Worm (Caenorhabditis elegans): ENCODE data around the gene nlp-56.

The nlp-56 gene

DNA sequence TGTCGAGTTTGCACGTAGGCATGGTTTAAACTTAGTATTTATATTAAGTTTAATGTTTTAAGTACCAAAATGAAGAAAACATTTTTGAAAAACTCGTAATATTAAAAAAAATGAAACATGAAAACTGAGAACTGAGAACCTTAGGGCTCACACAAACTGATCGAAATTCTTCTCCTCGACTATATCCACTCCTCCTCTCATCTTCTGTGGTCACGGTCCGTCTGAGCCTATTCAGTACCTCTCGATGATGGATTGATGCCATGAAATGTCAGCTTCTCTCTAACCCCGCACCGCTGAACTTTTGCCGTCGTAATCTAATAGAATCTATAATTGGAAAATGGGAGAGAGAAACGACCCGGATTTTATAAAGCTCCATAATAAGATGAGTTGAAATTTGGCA is at the start of gene nlp-56:
Gene nlp-56 (minus strand): TSS at position 257 of the 400 bp plus-strand sequence.
- TF ChIP-seq klf-2 (GFP tag; conservative IDR thresholded peaks at IDR 0.05) (no peak), tab-1 (GFP tag; IDR thresholded peaks at IDR 0.05) (no peak), ztf-23 (GFP tag; IDR thresholded peaks at IDR 0.05) (no peak), ref-1 (GFP tag; conservative IDR thresholded peaks at IDR 0.05) (no peak), cog-1 (tag; optimal IDR thresholded peaks at IDR 0.05) (no peak)

DNA sequence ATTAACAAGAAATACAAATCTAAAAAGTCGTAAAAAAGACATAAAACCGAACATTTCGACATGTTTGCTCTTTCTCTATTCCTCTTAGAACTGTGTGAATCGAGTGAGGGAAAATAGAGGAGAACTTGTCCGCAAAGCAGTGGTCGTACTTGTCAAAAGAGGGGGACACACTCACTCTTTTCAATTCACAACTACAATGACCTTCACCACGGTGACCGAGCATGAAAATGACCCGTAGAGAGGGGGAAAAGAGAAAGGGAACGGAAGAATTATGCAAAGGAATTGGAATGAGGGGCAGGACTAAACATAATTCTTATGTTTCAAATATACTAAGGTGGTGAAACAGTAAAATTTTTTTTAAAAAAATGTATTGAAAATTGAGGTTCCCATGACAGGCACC is 49.0 kb upstream of the nlp-56 start:
- no peak for TF ChIP-seq flt-1 (GFP tag; IDR thresholded peaks at IDR 0.05)
- no peak for TF ChIP-seq med-1 (GFP tag; optimal IDR thresholded peaks at IDR 0.05; ENCODE audit: insufficient read depth)
- TF ChIP-seq ztf-23 (GFP tag; IDR thresholded peaks at IDR 0.05), result no peak
- no peak for TF ChIP-seq tab-1 (GFP tag; IDR thresholded peaks at IDR 0.05)
- TF ChIP-seq T22C8.4 (GFP tag; IDR thresholded peaks at IDR 0.05), result no peak
- TF ChIP-seq klf-2 (GFP tag; conservative IDR thresholded peaks at IDR 0.05), result no peak
- TF ChIP-seq cog-1 (tag; optimal IDR thresholded peaks at IDR 0.05), result no peak
- TF ChIP-seq ref-1 (GFP tag; conservative IDR thresholded peaks at IDR 0.05), result no peak
- no peak for TF ChIP-seq ztf-29 (GFP tag; IDR thresholded peaks at IDR 0.05)

DNA sequence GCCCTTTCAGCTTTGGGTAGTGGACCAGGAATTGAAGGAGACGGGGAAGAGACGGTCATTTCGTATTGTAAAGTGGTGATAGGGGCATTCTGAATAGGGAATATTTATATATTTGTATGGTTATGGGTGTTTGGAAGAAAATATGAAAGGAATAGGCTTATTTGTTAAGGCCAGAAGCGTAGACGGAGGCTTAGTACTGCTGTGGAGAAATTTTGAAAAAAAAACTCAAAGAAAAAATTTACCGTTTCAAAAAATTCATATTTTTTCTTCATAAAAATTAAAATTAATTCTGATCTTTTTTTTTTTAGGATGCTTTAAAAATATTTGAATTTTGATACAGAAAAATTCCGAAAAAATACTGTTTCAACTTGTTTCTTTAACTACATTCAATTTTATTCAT is 44.5 kb upstream of the nlp-56 start, which contains the start of gene hhat-2:
Gene hhat-2 (minus strand): TSS at position 101 of the 400 bp plus-strand sequence.
- TF ChIP-seq ztf-29 (GFP tag; IDR thresholded peaks at IDR 0.05) (no peak), T22C8.4 (GFP tag; IDR thresholded peaks at IDR 0.05) (no peak), med-1 (GFP tag; optimal IDR thresholded peaks at IDR 0.05; ENCODE audit: insufficient read depth) (no peak), tab-1 (GFP tag; IDR thresholded peaks at IDR 0.05) (no peak), flt-1 (GFP tag; IDR thresholded peaks at IDR 0.05) (no peak), klf-2 (GFP tag; conservative IDR thresholded peaks at IDR 0.05) (no peak), cog-1 (tag; optimal IDR thresholded peaks at IDR 0.05) (no peak), ref-1 (GFP tag; conservative IDR thresholded peaks at IDR 0.05) (no peak), ztf-23 (GFP tag; IDR thresholded peaks at IDR 0.05) (no peak)

DNA sequence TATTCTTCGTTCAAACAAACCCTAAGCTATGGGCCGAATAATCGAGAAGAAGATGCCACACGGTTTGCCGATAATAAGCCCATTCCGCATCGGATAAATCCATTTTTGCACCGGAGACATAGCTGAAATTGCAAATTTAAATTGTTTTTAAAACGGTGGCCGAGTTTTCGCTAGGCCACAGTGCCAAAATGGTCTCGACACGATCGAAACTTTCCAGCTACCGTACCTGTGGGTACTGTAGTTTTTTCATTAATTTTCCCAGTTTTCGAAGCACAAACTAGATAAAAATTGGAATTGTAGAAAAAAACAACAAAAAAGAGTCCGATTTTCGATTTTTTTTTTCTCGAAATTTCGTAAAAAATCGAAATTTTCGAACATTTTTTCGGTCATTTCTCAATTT is 43.7 kb upstream of the nlp-56 start:
- TF ChIP-seq ztf-23 (GFP tag; IDR thresholded peaks at IDR 0.05) (no peak), T22C8.4 (GFP tag; IDR thresholded peaks at IDR 0.05) (no peak), med-1 (GFP tag; optimal IDR thresholded peaks at IDR 0.05; ENCODE audit: insufficient read depth) (no peak), ztf-29 (GFP tag; IDR thresholded peaks at IDR 0.05) (no peak), klf-2 (GFP tag; conservative IDR thresholded peaks at IDR 0.05) (no peak), ref-1 (GFP tag; conservative IDR thresholded peaks at IDR 0.05) (no peak), cog-1 (tag; optimal IDR thresholded peaks at IDR 0.05) (no peak), flt-1 (GFP tag; IDR thresholded peaks at IDR 0.05) (no peak), tab-1 (GFP tag; IDR thresholded peaks at IDR 0.05) (no peak)

DNA sequence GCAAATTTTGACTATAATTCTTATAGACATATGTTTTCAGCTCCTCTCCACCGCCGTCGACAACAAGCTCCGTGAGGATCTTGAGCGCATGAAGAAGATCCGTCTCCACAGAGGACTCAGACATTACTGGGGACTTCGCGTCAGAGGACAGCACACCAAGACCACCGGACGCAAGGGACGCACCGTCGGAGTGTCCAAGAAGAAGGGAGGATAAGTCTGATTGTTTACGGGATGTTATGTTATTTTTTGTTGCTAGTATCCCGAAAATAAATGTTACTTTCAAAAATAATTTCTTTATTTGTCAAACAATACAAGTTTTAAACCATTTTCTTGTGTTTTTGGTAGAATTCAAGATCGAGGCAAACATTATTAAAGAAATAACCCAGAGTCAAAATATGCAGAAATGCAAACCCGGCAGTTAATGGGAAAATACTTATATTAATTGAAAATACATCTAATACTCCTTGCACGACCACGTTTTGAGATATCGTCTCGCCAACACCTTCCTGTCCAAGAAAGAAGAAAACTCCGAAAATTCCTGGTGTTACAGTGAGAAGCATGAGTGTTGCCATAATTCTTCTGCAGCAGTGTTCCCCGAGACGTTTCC is 41.7 kb upstream of the nlp-56 start:
- no peak for TF ChIP-seq ref-1 (GFP tag; conservative IDR thresholded peaks at IDR 0.05)
- no peak for TF ChIP-seq klf-2 (GFP tag; conservative IDR thresholded peaks at IDR 0.05)
- TF ChIP-seq T22C8.4 (GFP tag; IDR thresholded peaks at IDR 0.05), result no peak
- no peak for TF ChIP-seq ztf-29 (GFP tag; IDR thresholded peaks at IDR 0.05)
- TF ChIP-seq tab-1 (GFP tag; IDR thresholded peaks at IDR 0.05), result no peak
- TF ChIP-seq flt-1 (GFP tag; IDR thresholded peaks at IDR 0.05), result no peak
- TF ChIP-seq med-1 (GFP tag; optimal IDR thresholded peaks at IDR 0.05; ENCODE audit: insufficient read depth), result no peak
- TF ChIP-seq cog-1 (tag; optimal IDR thresholded peaks at IDR 0.05), result no peak
- TF ChIP-seq ztf-23 (GFP tag; IDR thresholded peaks at IDR 0.05), result no peak

DNA sequence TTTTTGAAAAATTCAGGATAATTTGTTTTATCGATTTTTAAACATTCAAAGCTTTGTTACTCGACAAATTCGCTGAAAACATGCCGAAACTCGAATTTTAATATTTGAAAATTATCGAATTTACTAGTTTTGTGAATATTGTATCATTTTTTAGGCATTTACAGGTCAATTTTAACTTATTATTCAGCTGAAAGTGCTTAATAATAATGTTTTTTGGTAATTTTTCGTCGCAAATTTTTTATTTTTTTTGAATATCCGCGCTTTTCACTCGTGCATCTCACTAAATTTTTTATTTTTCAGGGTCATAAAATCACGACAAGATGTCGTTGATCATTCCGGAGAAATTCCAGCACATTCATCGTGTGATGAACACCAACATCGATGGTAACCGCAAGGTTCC is 40.8 kb upstream of the nlp-56 start, which contains the start of gene rps-18:
Gene rps-18 (plus strand): TSS at position 301 of the 400 bp plus-strand sequence.
- TF ChIP-seq med-1 (GFP tag; optimal IDR thresholded peaks at IDR 0.05; ENCODE audit: insufficient read depth), result no peak
- no peak for TF ChIP-seq T22C8.4 (GFP tag; IDR thresholded peaks at IDR 0.05)
- no peak for TF ChIP-seq ztf-29 (GFP tag; IDR thresholded peaks at IDR 0.05)
- TF ChIP-seq cog-1 (tag; optimal IDR thresholded peaks at IDR 0.05), result no peak
- TF ChIP-seq tab-1 (GFP tag; IDR thresholded peaks at IDR 0.05), result no peak
- no peak for TF ChIP-seq ztf-23 (GFP tag; IDR thresholded peaks at IDR 0.05)
- no peak for TF ChIP-seq klf-2 (GFP tag; conservative IDR thresholded peaks at IDR 0.05)
- TF ChIP-seq flt-1 (GFP tag; IDR thresholded peaks at IDR 0.05), result no peak
- TF ChIP-seq ref-1 (GFP tag; conservative IDR thresholded peaks at IDR 0.05), result no peak

DNA sequence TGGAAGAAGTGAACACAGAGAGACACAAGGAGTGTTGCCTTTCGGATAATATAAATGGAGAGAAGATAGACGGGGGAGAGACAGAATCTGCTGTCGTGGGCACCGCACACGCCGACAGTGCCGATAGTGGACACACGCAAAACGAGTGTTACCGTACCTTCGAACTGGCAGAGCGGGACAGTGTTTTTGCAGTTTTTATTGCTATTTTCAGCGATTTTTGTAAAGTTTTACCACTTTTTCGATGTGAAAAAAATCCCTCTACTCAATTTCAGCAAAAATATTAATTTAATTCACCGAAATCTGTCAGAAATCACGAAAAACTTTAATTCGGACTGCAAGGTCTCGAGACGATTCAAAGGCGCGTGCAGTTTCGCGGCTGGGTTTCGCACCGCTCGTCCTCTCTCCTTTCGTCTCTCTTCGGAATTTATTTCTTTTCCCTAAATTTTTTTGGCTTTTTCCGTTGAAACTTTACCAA is 40.4 kb upstream of the nlp-56 start, which contains the start of gene sec-61.A:
Gene sec-61.A (minus strand): TSS at position 387 of the 475 bp plus-strand sequence.
- peak; percentile 78 for TF ChIP-seq cog-1 (tag; optimal IDR thresholded peaks at IDR 0.05)
- TF ChIP-seq klf-2 (GFP tag; conservative IDR thresholded peaks at IDR 0.05), result no peak
- TF ChIP-seq flt-1 (GFP tag; IDR thresholded peaks at IDR 0.05), result 0 out of 2 replicates have a peak, but pooled peaks have one; percentile 13

DNA sequence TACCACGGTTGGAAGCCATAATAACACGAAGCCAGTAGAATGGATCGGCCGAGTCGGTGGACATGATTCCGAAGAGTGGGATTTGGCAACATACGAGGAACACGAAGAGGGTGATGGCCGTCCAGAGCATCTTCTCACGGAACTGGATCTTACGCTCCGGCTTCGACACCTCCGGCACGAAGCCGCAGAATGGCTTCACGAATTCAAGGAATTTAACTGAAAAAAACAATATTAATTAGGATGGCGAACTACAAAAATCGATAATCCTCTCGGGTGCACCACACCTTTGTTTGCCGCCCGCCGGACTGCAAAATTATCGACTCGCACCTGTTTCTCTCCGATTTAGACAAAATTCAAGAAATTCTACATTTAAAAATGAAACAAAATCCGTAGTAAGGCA is 39.7 kb upstream of the nlp-56 start:
- TF ChIP-seq tab-1 (GFP tag; IDR thresholded peaks at IDR 0.05) (no peak), T22C8.4 (GFP tag; IDR thresholded peaks at IDR 0.05) (peak; percentile 40; the same call in 1 of the 2 replicates), flt-1 (GFP tag; IDR thresholded peaks at IDR 0.05) (no peak)

DNA sequence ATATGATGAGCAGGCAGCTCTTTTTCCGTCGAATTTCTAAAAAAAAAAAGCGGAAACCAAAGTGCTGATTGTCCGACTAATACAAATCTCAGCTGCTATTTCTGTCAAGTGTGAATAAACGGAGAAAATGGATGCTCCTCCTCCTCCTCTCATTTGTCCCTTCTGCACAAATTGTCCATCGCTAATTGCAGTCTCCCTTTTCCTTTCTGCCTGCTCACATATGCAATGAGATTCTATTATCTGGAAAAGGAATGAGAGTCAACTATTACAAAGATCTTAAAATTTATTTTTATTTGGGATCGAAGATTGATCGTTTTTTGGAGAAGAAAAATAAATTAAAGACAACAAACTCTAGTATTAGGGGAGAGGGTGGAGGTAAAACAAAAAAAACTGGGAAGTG is 37.7 kb upstream of the nlp-56 start:
- TF ChIP-seq flt-1 (GFP tag; IDR thresholded peaks at IDR 0.05) (peak; percentile 14; the same call in 1 of the 2 replicates), klf-2 (GFP tag; conservative IDR thresholded peaks at IDR 0.05) (no peak)

DNA sequence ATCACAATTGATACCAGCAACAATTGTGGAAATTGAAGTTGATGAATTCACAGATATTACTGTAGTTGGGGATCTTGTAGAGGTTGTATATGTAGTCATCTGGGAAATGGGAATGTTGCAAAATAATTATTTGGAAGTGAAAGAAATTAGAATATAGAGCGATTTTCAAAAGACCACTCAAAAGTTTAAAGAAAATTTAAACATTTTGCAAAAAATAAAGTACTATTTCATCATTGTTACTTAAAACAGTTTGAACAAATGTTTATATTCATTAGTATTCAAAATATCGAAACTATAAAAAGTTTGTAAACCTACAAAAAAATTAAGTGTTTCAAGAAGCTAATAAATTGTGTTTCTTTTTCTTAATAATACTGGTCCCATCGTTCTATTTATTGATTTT is 31.8 kb upstream of the nlp-56 start, which contains the start of gene Y57G11C.46:
Gene Y57G11C.46 (minus strand): TSS at position 101 of the 400 bp plus-strand sequence.
- TF ChIP-seq med-1 (GFP tag; optimal IDR thresholded peaks at IDR 0.05; ENCODE audit: insufficient read depth) (no peak), ztf-23 (GFP tag; IDR thresholded peaks at IDR 0.05) (no peak), tab-1 (GFP tag; IDR thresholded peaks at IDR 0.05) (no peak), ref-1 (GFP tag; conservative IDR thresholded peaks at IDR 0.05) (no peak)

Data from whole organism, midembryonic.